Comparison of ENCODE assay signal across 3 fruit fly cellular contexts in the genomic region with DNA sequence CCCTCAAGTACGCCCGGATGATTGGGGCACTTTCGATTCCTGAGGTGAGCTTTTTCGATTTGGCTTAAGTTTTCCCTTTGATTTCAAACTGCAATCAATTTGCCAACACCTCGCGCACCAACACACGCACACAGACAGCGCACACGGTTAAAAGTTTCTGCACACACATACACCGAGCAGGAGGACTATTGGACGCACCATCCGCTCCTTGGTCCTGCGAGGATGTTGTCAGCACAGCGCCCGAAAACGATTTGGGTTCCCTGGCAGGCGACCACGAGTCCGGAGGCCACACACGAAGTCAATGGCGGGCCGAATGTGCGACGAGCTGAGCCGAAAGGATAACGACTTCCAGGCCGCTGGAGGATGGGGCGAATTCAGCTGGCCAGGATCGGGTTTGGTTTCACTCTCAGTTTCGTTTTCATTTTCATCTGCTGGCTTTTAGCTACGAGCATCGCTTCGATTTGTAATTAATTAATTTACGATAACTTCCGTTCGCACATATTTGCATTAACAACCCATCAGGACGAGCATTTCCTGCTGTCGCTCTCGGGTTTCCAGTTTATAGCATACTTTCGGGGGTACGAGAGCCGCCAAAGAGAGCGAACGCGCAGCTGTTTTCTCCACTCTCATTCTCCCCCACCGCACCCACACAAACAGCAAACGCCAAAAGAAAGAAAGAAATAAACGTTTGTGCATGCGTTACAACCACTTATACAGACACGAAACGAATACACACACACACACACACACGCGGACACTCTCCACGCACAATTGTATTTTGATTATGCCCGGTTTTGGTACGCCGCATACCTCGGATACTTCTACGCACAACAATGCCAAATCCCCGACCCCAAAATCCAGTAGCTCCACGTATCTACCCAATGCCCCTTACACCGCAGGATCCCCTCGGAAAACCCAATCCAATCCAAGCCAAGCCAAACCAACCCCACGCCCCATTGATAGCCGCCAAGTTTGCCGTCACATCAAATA.
TF ChIP-seq lines count a peak whose summit lies in the region.

Gene Nckx30C, minus strand, starts transcription at position 260 of the 990 bp plus-strand sequence.

- TF ChIP-seq CTCF in whole organism, embryonic (GFP tag; optimal IDR thresholded peaks at IDR 0.05; lab: Kevin White, UChicago) = no peak

TF ChIP-seq in whole organism, embryonic, 481 proteins besides CTCF, POLR2A, EP300 and RAD21 (continues in another document):
- TF ChIP-seq Atf6 (GFP tag; IDR thresholded peaks at IDR 0.05; lab: Robert Waterston, UW) = no peak
- no peak for TF ChIP-seq repo (GFP tag; optimal IDR thresholded peaks at IDR 0.05; lab: Kevin White, UChicago)
- no peak for TF ChIP-seq E2f2 (GFP tag; IDR thresholded peaks at IDR 0.05; lab: Robert Waterston, UW)
- TF ChIP-seq CG34422 (GFP tag; IDR thresholded peaks at IDR 0.05; lab: Robert Waterston, UW) = no peak
- TF ChIP-seq Nf-YB (GFP tag; optimal IDR thresholded peaks at IDR 0.05; lab: Kevin White, UChicago) = no peak
- TF ChIP-seq crol (GFP tag; IDR thresholded peaks at IDR 0.05; lab: Robert Waterston, UW) = 0 out of 2 replicates have a peak, but pooled peaks have one; percentile 14
- no peak for TF ChIP-seq CG2116 (GFP tag; optimal IDR thresholded peaks at IDR 0.05; lab: Kevin White, UChicago)
- no peak for TF ChIP-seq tx (GFP tag; optimal IDR thresholded peaks at IDR 0.05; lab: Kevin White, UChicago)
- no peak for TF ChIP-seq Spps (tag; optimal IDR thresholded peaks at IDR 0.05; lab: Kevin White, UChicago)
- no peak for TF ChIP-seq CG32767 (GFP tag; IDR thresholded peaks at IDR 0.05; lab: Robert Waterston, UW)
- TF ChIP-seq Camta (GFP tag; optimal IDR thresholded peaks at IDR 0.05; lab: Kevin White, UChicago) = no peak
- no peak for TF ChIP-seq caup (GFP tag; optimal IDR thresholded peaks at IDR 0.05; lab: Kevin White, UChicago; ENCODE audit: severe bottlenecking)
- peak; percentile 67 for TF ChIP-seq sd (tag; optimal IDR thresholded peaks at IDR 0.05; lab: Kevin White, UChicago)
- peak; percentile 39 for TF ChIP-seq cg (GFP tag; optimal IDR thresholded peaks at IDR 0.05; lab: Kevin White, UChicago)
- TF ChIP-seq CG1529 (GFP tag; optimal IDR thresholded peaks at IDR 0.05; lab: Kevin White, UChicago) = no peak
- TF ChIP-seq CG1647 (GFP tag; optimal IDR thresholded peaks at IDR 0.05; lab: Kevin White, UChicago) = no peak
- no peak for TF ChIP-seq chm (GFP tag; IDR thresholded peaks at IDR 0.05; lab: Robert Waterston, UW)
- TF ChIP-seq abd-A (tag; optimal IDR thresholded peaks at IDR 0.05; lab: Kevin White, UChicago) = peak; percentile 81
- TF ChIP-seq sqz (GFP tag; optimal IDR thresholded peaks at IDR 0.05; lab: Kevin White, UChicago) = no peak
- TF ChIP-seq CG18764 (GFP tag; optimal IDR thresholded peaks at IDR 0.05; lab: Kevin White, UChicago) = no peak
- no peak for TF ChIP-seq luna (GFP tag; optimal IDR thresholded peaks at IDR 0.05; lab: Kevin White, UChicago)
- TF ChIP-seq C15 (GFP tag; IDR thresholded peaks at IDR 0.05; lab: Robert Waterston, UW) = no peak
- TF ChIP-seq dysf (GFP tag; IDR thresholded peaks at IDR 0.05; lab: Robert Waterston, UW) = no peak
- no peak for TF ChIP-seq bbx (GFP tag; IDR thresholded peaks at IDR 0.05; lab: Robert Waterston, UW; ENCODE audit: partially characterized antibody)
- TF ChIP-seq CG6175 (GFP tag; IDR thresholded peaks at IDR 0.05; lab: Robert Waterston, UW) = no peak
- TF ChIP-seq CG8290 (GFP tag; optimal IDR thresholded peaks at IDR 0.05; lab: Kevin White, UChicago) = no peak
- TF ChIP-seq CG8290 (tag; optimal IDR thresholded peaks at IDR 0.05; lab: Kevin White, UChicago) = peak in 1 of 2 experiments; percentile 2

TF ChIP-seq in whole organism, prepupa, 60 proteins besides CTCF, POLR2A, EP300 and RAD21:
- no peak for TF ChIP-seq CG3032 (tag; optimal IDR thresholded peaks at IDR 0.05; lab: Kevin White, UChicago)
- peak; percentile 34 for TF ChIP-seq dac (GFP tag; optimal IDR thresholded peaks at IDR 0.05; lab: Kevin White, UChicago)
- no peak for TF ChIP-seq Hr4 (GFP tag; optimal IDR thresholded peaks at IDR 0.05; lab: Kevin White, UChicago)

TF ChIP-seq in whole organism, wandering third instar larva, 38 proteins besides CTCF, POLR2A, EP300 and RAD21:
- TF ChIP-seq Dfd (GFP tag; optimal IDR thresholded peaks at IDR 0.05; lab: Kevin White, UChicago) (peak; percentile 41), brk (GFP tag; optimal IDR thresholded peaks at IDR 0.05; lab: Kevin White, UChicago) (no peak), pan (optimal IDR thresholded peaks at IDR 0.05; lab: Kevin White, UChicago) (no peak), Abd-B (GFP tag; optimal IDR thresholded peaks at IDR 0.05; lab: Kevin White, UChicago) (no peak)

Comparison
In these comparisons a context has a peak if more than half of its experiments do, and no peak if none do; other contexts are left out.
1. Of the 7 proteins assayed by ChIP-seq in both whole organism, embryonic and whole organism, prepupa: peak only in whole organism, embryonic: CG16779; only in whole organism, prepupa: none; in both: none; in neither: 6.